Worm (Caenorhabditis elegans) whole organism, L1 larva: ENCODE results near the gene T02H6.3.

ENCODE experiments used
- C16A3.4 ChIP-seq: fragments of 150-350 bp; optimal IDR thresholded peaks from 2 replicates; lab custom pipeline; 2014; ENCODE audit warnings: missing biosample characterization, missing genetic modification characterization
- C34B4.2 ChIP-seq: sonication (generic microtip); optimal IDR thresholded peaks from 2 replicates; lab custom pipeline; 2017; ENCODE audit warnings: mild to moderate bottlenecking, missing genetic modification characterization, missing compliant biosample characterization
- F16B12.6 ChIP-seq: fragments of 150-350 bp; optimal IDR thresholded peaks from 2 replicates; lab custom pipeline; 2014; ENCODE audit warnings: missing biosample characterization, missing genetic modification characterization
- aly-2 ChIP-seq: fragments of 150-350 bp; optimal IDR thresholded peaks from 2 replicates; lab custom pipeline; 2014; ENCODE audit warnings: missing biosample characterization, missing genetic modification characterization
- blmp-1 ChIP-seq: fragments of 150-350 bp; optimal IDR thresholded peaks from 2 replicates; lab custom pipeline; 2014; ENCODE audit warnings: missing biosample characterization, missing genetic modification characterization
- dpl-1 ChIP-seq, 3 experiments: fragments of 150-350 bp in 2 of 3; sonication (generic microtip) in 1 of 3; optimal IDR thresholded peaks; 2 replicates each; lab custom pipeline; 2014 to 2017; ENCODE audit warnings: missing biosample characterization in 3 of 3, missing genetic modification characterization in 3 of 3, missing genetic modification reagents in 3 of 3
- efl-1 ChIP-seq, 4 experiments: fragments of 150-350 bp; optimal IDR thresholded peaks in 3 of 4; peaks in 1 of 4; 1 replicate in 1 of 4; 2 replicates in 3 of 4; lab custom pipeline; 2014; ENCODE audit warnings: missing biosample characterization in 2 of 4, missing genetic modification characterization in 2 of 4, missing genetic modification reagents in 2 of 4
- egl-27 ChIP-seq, 2 experiments: fragments of 150-350 bp in 1 of 2; sonication (generic microtip); optimal IDR thresholded peaks; 3 replicates each; lab custom pipeline; 2017 to 2018; ENCODE audit warnings: missing biosample characterization in 2 of 2, missing genetic modification characterization in 2 of 2, missing genetic modification reagents in 2 of 2
- ets-5 ChIP-seq: fragments of 200-800 bp; sonication (Bioruptor generic); IDR thresholded peaks from 2 replicates; pipeline ENCODE4 v1.3.6; 2022; ENCODE audit warnings: missing genetic modification characterization, missing compliant biosample characterization
- grh-1 ChIP-seq: fragments of 200-800 bp; sonication (Bioruptor generic); IDR thresholded peaks from 2 replicates; pipeline ENCODE4 v1.3.6; 2022; ENCODE audit warnings: missing genetic modification reagents, missing genetic modification characterization, missing compliant biosample characterization
- hlh-4 ChIP-seq: sonication (generic microtip); optimal IDR thresholded peaks from 2 replicates; lab custom pipeline; 2016; ENCODE audit warnings: mild to moderate bottlenecking, missing genetic modification characterization, missing compliant biosample characterization
- hpl-2 ChIP-seq: fragments of 150-350 bp; optimal IDR thresholded peaks from 2 replicates; lab custom pipeline; 2014; ENCODE audit warnings: missing biosample characterization, missing genetic modification reagents, missing genetic modification characterization
- irx-1 ChIP-seq: sonication (generic microtip); optimal IDR thresholded peaks from 2 replicates; lab custom pipeline; 2016; ENCODE audit warnings: missing genetic modification characterization, missing compliant biosample characterization
- isw-1 ChIP-seq: fragments of 200-800 bp; sonication (Bioruptor generic); IDR thresholded peaks from 2 replicates; pipeline ENCODE4 v1.3.6; 2022; ENCODE audit warnings: missing genetic modification characterization, missing compliant biosample characterization
- lin-14 ChIP-seq: fragments of 200-800 bp; sonication (Bioruptor generic); optimal IDR thresholded peaks from 2 replicates; lab custom pipeline; 2018; ENCODE audit warnings: mild to moderate bottlenecking, missing genetic modification characterization, moderate library complexity, missing compliant biosample characterization
- lin-15B ChIP-seq: fragments of 150-350 bp; sonication (generic microtip); optimal IDR thresholded peaks from 3 replicates; lab custom pipeline; 2014; ENCODE audit warnings: missing biosample characterization, missing genetic modification characterization
- lin-35 ChIP-seq, 2 experiments: fragments of 150-350 bp; optimal IDR thresholded peaks; 2 replicates each; lab custom pipeline; 2014; ENCODE audit warnings: missing biosample characterization in 2 of 2, missing genetic modification characterization in 2 of 2, missing genetic modification reagents in 2 of 2
- lsy-2 ChIP-seq, 2 experiments: fragments of 150-350 bp; optimal IDR thresholded peaks; 2 replicates each; lab custom pipeline; 2014; ENCODE audit warnings: missing biosample characterization in 2 of 2, missing genetic modification characterization in 2 of 2
- mep-1 ChIP-seq: fragments of 150-350 bp; optimal IDR thresholded peaks from 2 replicates; lab custom pipeline; 2014; ENCODE audit warnings: missing biosample characterization, missing genetic modification characterization
- nhr-12 ChIP-seq: sonication (generic microtip); optimal IDR thresholded peaks from 2 replicates; lab custom pipeline; 2017; ENCODE audit warnings: missing biosample characterization, missing genetic modification characterization
- nhr-77 ChIP-seq: fragments of 150-350 bp; optimal IDR thresholded peaks from 2 replicates; lab custom pipeline; 2014; ENCODE audit warnings: missing biosample characterization, missing genetic modification characterization
- snu-23 ChIP-seq: sonication (generic microtip); optimal IDR thresholded peaks from 2 replicates; lab custom pipeline; 2016; ENCODE audit warnings: missing genetic modification characterization, missing compliant biosample characterization
- swsn-7 ChIP-seq: sonication (generic microtip); optimal IDR thresholded peaks from 2 replicates; lab custom pipeline; 2016; ENCODE audit warnings: missing genetic modification characterization, missing compliant biosample characterization
- unc-86 ChIP-seq: sonication (generic microtip); optimal IDR thresholded peaks from 2 replicates; lab custom pipeline; 2016; ENCODE audit warnings: missing genetic modification characterization, missing compliant biosample characterization
- unc-98 ChIP-seq: fragments of 200-800 bp; sonication (Bioruptor generic); IDR thresholded peaks from 2 replicates; pipeline ENCODE4 v1.3.6; 2022; ENCODE audit warnings: missing genetic modification characterization, missing compliant biosample characterization
- xbp-1 ChIP-seq: sonication (generic microtip); optimal IDR thresholded peaks from 2 replicates; lab custom pipeline; 2016; ENCODE audit warnings: missing genetic modification characterization, missing compliant biosample characterization
- zag-1 ChIP-seq: fragments of 150-350 bp; optimal IDR thresholded peaks from 2 replicates; lab custom pipeline; 2014; ENCODE audit warnings: missing biosample characterization, missing genetic modification characterization
- ztf-11 ChIP-seq, 2 experiments: sonication (generic microtip); optimal IDR thresholded peaks; 2 replicates each; lab custom pipeline; 2016 to 2017; ENCODE audit warnings: missing genetic modification characterization in 2 of 2, missing biosample characterization in 1 of 2, missing compliant biosample characterization in 1 of 2

Gene T02H6.3

DNA sequence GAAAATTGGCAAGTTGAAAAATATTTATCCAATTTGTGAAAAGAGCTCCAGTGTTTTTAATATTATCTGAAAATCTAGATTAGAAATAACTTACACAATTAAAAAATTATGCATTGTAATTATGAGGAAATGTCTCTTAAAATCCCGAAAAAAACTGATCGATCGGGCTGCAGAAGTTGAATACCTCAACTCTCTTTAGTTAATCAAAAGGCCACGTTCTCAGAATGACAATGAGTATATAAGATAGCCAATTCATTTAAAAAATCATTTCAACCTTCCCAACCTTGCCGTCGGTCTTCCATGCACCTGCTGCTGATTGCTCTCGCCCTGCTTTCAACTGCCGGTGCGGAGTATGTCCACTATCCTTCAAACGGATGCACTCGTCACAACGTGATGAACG lies 1.9 kb upstream of the T02H6.3 start, which contains the start of gene T02H6.4:
TSS of gene T02H6.4 (plus strand) at position 301 of the 400 bp plus-strand sequence.
- TF ChIP-seq aly-2 (tag; lab: Kevin White, UChicago) = no peak
- TF ChIP-seq zag-1 (tag; lab: Kevin White, UChicago) = no peak
- TF ChIP-seq swsn-7 = no peak

DNA sequence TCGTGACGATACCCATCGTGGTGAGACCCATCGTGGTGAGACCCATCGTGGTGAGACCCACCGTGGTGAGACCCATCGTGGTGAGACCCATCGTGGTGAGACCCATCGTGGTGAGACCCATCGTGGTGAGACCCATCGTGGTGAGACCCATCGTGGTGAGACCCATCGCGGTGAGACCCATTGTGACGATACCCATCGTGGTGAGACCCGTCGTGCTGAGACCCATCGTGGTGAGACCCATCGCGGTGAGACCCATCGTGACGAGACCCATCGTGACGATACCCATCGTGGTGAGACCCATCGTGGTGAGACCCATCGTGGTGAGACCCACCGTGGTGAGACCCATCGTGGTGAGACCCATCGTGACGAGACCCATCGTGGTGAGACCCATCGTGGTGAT lies 3.4 kb downstream of the T02H6.3 start:
- peak; percentile 39; the same call in 1 of the 2 replicates for TF ChIP-seq grh-1 (GFP tag; lab: Robert Waterston, UW)
- TF ChIP-seq ets-5 (GFP tag; lab: Robert Waterston, UW) = peak; percentile 61; the same call in 1 of the 2 replicates
- TF ChIP-seq unc-98 (GFP tag; lab: Robert Waterston, UW) = peak; percentile 13; the same call in 1 of the 2 replicates

DNA sequence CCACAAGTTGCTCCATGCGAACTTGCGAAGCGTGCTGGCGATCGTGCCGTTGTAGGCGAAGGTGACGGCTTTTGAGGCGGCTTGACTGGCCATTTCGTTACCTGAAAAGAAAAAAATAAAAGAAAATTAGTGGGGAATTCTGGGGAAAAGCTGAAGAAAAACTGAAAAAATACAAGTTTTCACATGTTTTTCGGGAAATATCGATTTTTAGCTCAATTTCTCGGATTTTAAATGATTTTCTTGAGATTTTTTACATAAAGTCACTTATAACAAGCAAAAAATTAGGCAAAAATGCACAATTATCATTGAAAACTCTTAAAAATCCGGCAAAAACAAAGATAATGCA lies 9.3 kb downstream of the T02H6.3 start, which contains the start of gene T02H6.11:
TSS of gene T02H6.11 (minus strand) at position 101 of the 346 bp plus-strand sequence.
- TF ChIP-seq unc-98 (GFP tag; lab: Robert Waterston, UW) (no peak), dpl-1 (GFP tag; optimal IDR thresholded peaks at IDR 0.05; lab: Kevin White, UChicago) (no peak), nhr-12 (tag; lab: Kevin White, UChicago) (no peak), irx-1 (tag; lab: Kevin White, UChicago) (no peak), nhr-77 (tag; lab: Kevin White, UChicago) (no peak)

DNA sequence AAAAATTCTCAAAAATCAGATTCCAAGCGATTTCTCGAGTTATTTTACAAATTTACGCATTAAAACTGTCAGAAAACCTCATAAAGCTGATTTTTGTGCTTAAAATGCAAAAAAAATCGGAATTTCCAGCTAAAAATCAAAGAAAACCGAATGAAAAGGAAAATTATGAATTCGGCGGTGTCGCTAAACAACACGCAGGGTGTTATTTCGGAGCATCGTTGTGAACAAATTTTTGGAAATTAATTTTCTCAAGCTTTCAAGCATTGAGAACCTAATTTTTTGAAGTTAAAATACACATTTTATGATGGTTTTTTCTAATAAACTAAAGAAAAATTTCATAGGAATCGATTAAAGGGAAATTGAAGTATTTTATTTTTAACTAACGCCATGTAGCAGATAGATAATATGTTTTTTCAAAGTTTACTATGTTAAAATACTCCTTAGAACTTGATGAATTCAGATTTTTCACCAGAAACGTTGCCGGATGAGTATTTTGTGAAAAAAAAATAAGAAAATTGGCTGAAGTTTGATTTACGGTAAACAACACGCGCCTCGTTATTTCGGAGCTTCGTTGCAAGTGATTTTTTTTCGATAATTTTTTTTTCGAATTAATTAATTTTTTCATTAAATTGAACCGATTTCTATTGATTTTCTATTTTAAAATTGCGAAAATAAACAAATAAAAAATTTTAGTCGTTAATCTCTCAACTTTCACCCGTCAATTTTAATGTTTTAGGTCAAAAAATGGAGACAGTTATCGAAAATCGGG lies 9.9 kb downstream of the T02H6.3 start, which contains the start of gene thoc-1:
TSS of gene thoc-1 (plus strand) at position 737 of the 769 bp plus-strand sequence.
- TF ChIP-seq ztf-11 (tag; optimal IDR thresholded peaks at IDR 0.05; lab: Kevin White, UChicago) = no peak
- no peak for TF ChIP-seq C34B4.2 (tag; lab: Kevin White, UChicago)
- TF ChIP-seq hpl-2 (GFP tag; lab: Kevin White, UChicago) = no peak
- TF ChIP-seq isw-1 = no peak
- TF ChIP-seq blmp-1 (tag; lab: Kevin White, UChicago) = peak; percentile 23
- TF ChIP-seq C16A3.4 (tag; lab: Kevin White, UChicago) = no peak
- peak; percentile 10 for TF ChIP-seq xbp-1 (tag; lab: Kevin White, UChicago)
- TF ChIP-seq lsy-2 (tag; optimal IDR thresholded peaks at IDR 0.05; lab: Kevin White, UChicago) = peak in 1 of 2 experiments; percentile 30
- peak in 1 of 3 experiments; percentile 6 for TF ChIP-seq dpl-1 (GFP tag; optimal IDR thresholded peaks at IDR 0.05; lab: Kevin White, UChicago)
- no peak for TF ChIP-seq mep-1
- peak; percentile 7 for TF ChIP-seq snu-23 (GFP tag; lab: Kevin White, UChicago)
- TF ChIP-seq unc-86 = no peak
- TF ChIP-seq lin-15B (tag; lab: Kevin White, UChicago) = no peak
- no peak for TF ChIP-seq F16B12.6 (tag; lab: Kevin White, UChicago)
- TF ChIP-seq lin-14 (GFP tag; lab: Kevin White, UChicago) = no peak
- TF ChIP-seq efl-1 (optimal IDR thresholded peaks at IDR 0.05; lab: Kevin White, UChicago) = peak in 1 of 2 experiments; percentile 33
- peak in 1 of 2 experiments; percentile 72 for TF ChIP-seq efl-1 (GFP tag; optimal IDR thresholded peaks at IDR 0.05 in 1 of 2; lab: Kevin White, UChicago)
- peak in 1 of 2 experiments; percentile 11 for TF ChIP-seq lin-35 (GFP tag; optimal IDR thresholded peaks at IDR 0.05; lab: Kevin White, UChicago)

DNA sequence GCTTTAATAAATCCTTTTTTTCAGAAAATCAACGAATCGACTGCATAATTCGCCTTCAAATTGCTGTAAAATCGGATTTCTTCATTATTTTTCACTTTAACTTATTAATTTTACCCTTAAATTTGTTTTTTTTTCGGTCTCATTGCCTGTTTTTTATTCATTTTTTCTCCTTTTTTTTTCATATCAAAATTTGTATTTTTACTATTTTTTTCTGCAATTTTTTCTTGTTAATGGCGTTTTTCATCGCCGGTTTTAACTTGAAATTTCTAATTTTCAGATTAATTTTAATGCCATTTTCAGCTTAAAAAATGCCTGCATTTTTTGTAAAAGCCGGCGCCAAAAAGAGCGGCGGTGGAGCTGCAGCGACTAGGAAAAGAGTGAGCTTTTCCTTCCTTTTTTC lies 17.4 kb downstream of the T02H6.3 start, which contains the start of gene T02H6.1:
TSS of gene T02H6.1 (plus strand) at position 301 of the 400 bp plus-strand sequence.
- TF ChIP-seq lin-35 (GFP tag; optimal IDR thresholded peaks at IDR 0.05; lab: Kevin White, UChicago) (no peak), dpl-1 (GFP tag; optimal IDR thresholded peaks at IDR 0.05; lab: Kevin White, UChicago) (no peak), egl-27 (tag; optimal IDR thresholded peaks at IDR 0.05; lab: Kevin White, UChicago) (no peak)

DNA sequence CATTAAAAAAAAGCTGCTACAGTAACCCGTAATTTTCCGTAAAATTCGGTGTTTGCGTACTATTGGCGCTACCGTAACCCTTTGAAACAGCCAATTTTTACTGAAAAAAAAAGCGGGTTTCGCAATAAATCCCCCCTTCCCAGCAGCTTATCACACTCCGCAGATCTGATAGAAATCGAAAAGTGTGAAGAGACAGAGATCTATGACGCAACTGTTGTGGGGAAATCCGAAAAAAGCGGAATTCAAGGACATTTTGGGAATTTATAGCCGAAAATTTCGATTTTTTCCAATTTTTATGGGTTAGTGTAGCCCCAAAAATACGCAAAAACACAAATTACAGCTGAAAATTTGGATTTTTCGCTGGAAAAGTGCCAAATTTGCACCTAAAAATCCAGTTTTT lies 30.3 kb downstream of the T02H6.3 start:
- TF ChIP-seq blmp-1 (tag; lab: Kevin White, UChicago) (peak; percentile 78), hpl-2 (GFP tag; lab: Kevin White, UChicago) (no peak), hlh-4 (tag; lab: Kevin White, UChicago) (no peak)
